Fruit fly (Drosophila melanogaster) whole organism, wandering third instar larva: ENCODE measurements around the gene CG5608.

Experiments
- Abd-B ChIP-seq: fragments of >200 bp; optimal IDR thresholded peaks from 2 replicates; lab custom pipeline; 2017; ENCODE audit warnings: missing biosample characterization, missing genetic modification characterization
- CG32264 ChIP-seq: fragments of 200-800 bp; sonication (Bioruptor generic); optimal IDR thresholded peaks from 2 replicates; lab custom pipeline; 2016; ENCODE audit warnings: missing biosample characterization, missing genetic modification characterization
- CG9705 ChIP-seq: fragments of 200-800 bp; sonication (Bioruptor generic); optimal IDR thresholded peaks from 2 replicates; lab custom pipeline; 2018; ENCODE audit warnings: missing biosample characterization, mild to moderate bottlenecking, missing genetic modification characterization
- CrebA ChIP-seq: fragments of 200-800 bp; sonication (Bioruptor generic); optimal IDR thresholded peaks from 2 replicates; lab custom pipeline; 2016; ENCODE audit warnings: missing biosample characterization, mild to moderate bottlenecking, missing genetic modification characterization, borderline replicate concordance
- Dfd ChIP-seq: fragments of >200 bp; optimal IDR thresholded peaks from 2 replicates; lab custom pipeline; 2017; ENCODE audit warnings: missing biosample characterization, missing genetic modification characterization
- Dif ChIP-seq: fragments of 200-275, 200-300 bp; sonication (Bioruptor generic); optimal IDR thresholded peaks from 2 replicates; lab custom pipeline; 2018; ENCODE audit warnings: missing biosample characterization, missing genetic modification characterization; ENCODE audit not compliant: partially characterized antibody
- GATAd ChIP-seq: sonication (Bioruptor generic); optimal IDR thresholded peaks from 2 replicates; lab custom pipeline; 2016; ENCODE audit warnings: missing biosample characterization, missing genetic modification characterization
- HLH106 ChIP-seq: fragments of 200-800 bp; optimal IDR thresholded peaks from 3 replicates; lab custom pipeline; 2019; ENCODE audit warnings: missing biosample characterization, mild to moderate bottlenecking, missing genetic modification characterization, moderate library complexity
- Hnf4 ChIP-seq: fragments of 200-800 bp; sonication (Bioruptor generic); optimal IDR thresholded peaks from 2 replicates; lab custom pipeline; 2016; ENCODE audit warnings: missing biosample characterization, mild to moderate bottlenecking, missing genetic modification characterization
- Hr78 ChIP-seq: fragments of >200 bp; optimal IDR thresholded peaks from 2 replicates; lab custom pipeline; 2017; ENCODE audit warnings: missing biosample characterization, missing genetic modification characterization
- Hr83 ChIP-seq: fragments of 200-300 bp; sonication (Bioruptor generic); optimal IDR thresholded peaks from 2 replicates; lab custom pipeline; 2016; ENCODE audit warnings: missing biosample characterization, mild to moderate bottlenecking, missing genetic modification characterization, moderate library complexity; ENCODE audit not compliant: poor library complexity, severe bottlenecking
- Jra ChIP-seq: sonication (Bioruptor generic); optimal IDR thresholded peaks from 2 replicates; lab custom pipeline; 2016; ENCODE audit warnings: missing biosample characterization, missing genetic modification characterization
- Mio ChIP-seq: sonication (Bioruptor generic); optimal IDR thresholded peaks from 2 replicates; lab custom pipeline; 2016; ENCODE audit warnings: missing biosample characterization, missing genetic modification characterization
- Myc ChIP-seq: fragments of >200 bp; optimal IDR thresholded peaks from 2 replicates; lab custom pipeline; 2017
- N ChIP-seq: fragments of >200 bp; optimal IDR thresholded peaks from 2 replicates; lab custom pipeline; 2018; ENCODE audit warnings: missing biosample characterization, missing external identifiers, missing genetic modification characterization
- OdsH ChIP-seq: fragments of 200-800 bp; sonication (Bioruptor generic); optimal IDR thresholded peaks from 2 replicates; lab custom pipeline; 2016; ENCODE audit warnings: missing biosample characterization, mild to moderate bottlenecking, missing genetic modification characterization
- Rel ChIP-seq, 2 experiments: fragments of 200-800 bp; sonication (Bioruptor generic) in 1 of 2; optimal IDR thresholded peaks; 2 replicates in 1 of 2; 3 replicates in 1 of 2; lab custom pipeline; 2016 to 2019; ENCODE audit warnings: mild to moderate bottlenecking in 2 of 2, missing biosample characterization in 2 of 2, missing genetic modification characterization in 2 of 2, moderate library complexity in 1 of 2
- Sp1 ChIP-seq: fragments of 200-800 bp; sonication (Bioruptor generic); optimal IDR thresholded peaks from 3 replicates; lab custom pipeline; 2019; ENCODE audit warnings: missing biosample characterization, mild to moderate bottlenecking, missing genetic modification characterization, moderate library complexity
- Vsx2 ChIP-seq: fragments of 200-300, 225-300 bp; sonication (Bioruptor generic); optimal IDR thresholded peaks from 2 replicates; lab custom pipeline; 2018; ENCODE audit warnings: missing biosample characterization, missing genetic modification characterization; ENCODE audit not compliant: partially characterized antibody
- br ChIP-seq: fragments of 200-800 bp; sonication (Bioruptor generic); optimal IDR thresholded peaks from 2 replicates; lab custom pipeline; 2016; ENCODE audit warnings: missing biosample characterization, missing genetic modification characterization
- brk ChIP-seq: fragments of 200-800 bp; sonication (Bioruptor generic); optimal IDR thresholded peaks from 2 replicates; lab custom pipeline; 2016; ENCODE audit warnings: missing biosample characterization, mild to moderate bottlenecking, missing genetic modification characterization
- dl ChIP-seq, 2 experiments: fragments of 175-275, 200-275 bp in 1 of 2; fragments of 200-275 bp in 1 of 2; sonication (Bioruptor generic); optimal IDR thresholded peaks; lab custom pipeline; 2018; ENCODE audit warnings: mild to moderate bottlenecking in 2 of 2, missing biosample characterization in 2 of 2, missing genetic modification characterization in 2 of 2, moderate library complexity in 2 of 2; ENCODE audit not compliant: partially characterized antibody in 2 of 2, insufficient read depth in 1 of 2
- dmrt93B ChIP-seq: fragments of 200-800 bp; sonication (Bioruptor generic); optimal IDR thresholded peaks from 2 replicates; lab custom pipeline; 2018; ENCODE audit warnings: missing biosample characterization, mild to moderate bottlenecking, missing genetic modification characterization
- dsf ChIP-seq: sonication (Bioruptor generic); optimal IDR thresholded peaks from 2 replicates; lab custom pipeline; 2016; ENCODE audit warnings: missing biosample characterization, missing genetic modification characterization, borderline replicate concordance
- ey ChIP-seq: fragments of 200-800 bp; sonication (Bioruptor generic); optimal IDR thresholded peaks from 2 replicates; lab custom pipeline; 2016; ENCODE audit warnings: missing biosample characterization, missing genetic modification characterization
- foxo ChIP-seq, 2 experiments: fragments of 200-800 bp; sonication (Bioruptor generic); optimal IDR thresholded peaks; 2 replicates in 1 of 2; 3 replicates in 1 of 2; lab custom pipeline; 2016 to 2017; ENCODE audit warnings: missing biosample characterization in 2 of 2, missing genetic modification characterization in 2 of 2
- fru ChIP-seq: fragments of 200-800 bp; sonication (Bioruptor generic); optimal IDR thresholded peaks from 3 replicates; lab custom pipeline; 2016; ENCODE audit warnings: missing biosample characterization, mild to moderate bottlenecking, missing genetic modification characterization
- h ChIP-seq: fragments of 200-800 bp; sonication (Bioruptor generic); optimal IDR thresholded peaks from 3 replicates; lab custom pipeline; 2016; ENCODE audit warnings: missing biosample characterization, mild to moderate bottlenecking, missing genetic modification characterization
- jim ChIP-seq: fragments of 175-275, 200-325 bp; sonication (Bioruptor generic); optimal IDR thresholded peaks from 2 replicates; lab custom pipeline; 2016; ENCODE audit warnings: missing biosample characterization, mild to moderate bottlenecking, missing genetic modification characterization
- lola ChIP-seq: fragments of >200 bp; optimal IDR thresholded peaks from 2 replicates; lab custom pipeline; 2017; ENCODE audit warnings: missing biosample characterization, missing genetic modification characterization
- pan ChIP-seq: fragments of >200 bp; optimal IDR thresholded peaks from 2 replicates; lab custom pipeline; 2017
- psq ChIP-seq: fragments of 200-800 bp; sonication (Bioruptor generic); optimal IDR thresholded peaks from 3 replicates; lab custom pipeline; 2017; ENCODE audit warnings: missing biosample characterization, mild to moderate bottlenecking, missing genetic modification characterization, moderate library complexity
- rgr ChIP-seq: fragments of 200-800 bp; sonication (Bioruptor generic); optimal IDR thresholded peaks from 3 replicates; lab custom pipeline; 2016; ENCODE audit warnings: missing biosample characterization, mild to moderate bottlenecking, missing genetic modification characterization
- sage ChIP-seq: fragments of 200-800 bp; sonication (Bioruptor generic); optimal IDR thresholded peaks from 2 replicates; lab custom pipeline; 2016; ENCODE audit warnings: missing biosample characterization, mild to moderate bottlenecking, missing genetic modification characterization
- sv ChIP-seq: fragments of 200-800 bp; sonication (Bioruptor generic); optimal IDR thresholded peaks from 3 replicates; lab custom pipeline; 2016; ENCODE audit warnings: missing biosample characterization, missing genetic modification characterization
- tai ChIP-seq: sonication (Bioruptor generic); optimal IDR thresholded peaks from 2 replicates; lab custom pipeline; 2016; ENCODE audit warnings: missing biosample characterization, missing genetic modification characterization
- usp ChIP-seq: fragments of >200 bp; optimal IDR thresholded peaks from 2 replicates; lab custom pipeline; 2017; ENCODE audit warnings: missing biosample characterization, missing genetic modification characterization
- woc ChIP-seq: sonication (Bioruptor generic); optimal IDR thresholded peaks from 2 replicates; lab custom pipeline; 2016; ENCODE audit warnings: missing biosample characterization, mild to moderate bottlenecking, missing genetic modification characterization

Gene CG5608

DNA sequence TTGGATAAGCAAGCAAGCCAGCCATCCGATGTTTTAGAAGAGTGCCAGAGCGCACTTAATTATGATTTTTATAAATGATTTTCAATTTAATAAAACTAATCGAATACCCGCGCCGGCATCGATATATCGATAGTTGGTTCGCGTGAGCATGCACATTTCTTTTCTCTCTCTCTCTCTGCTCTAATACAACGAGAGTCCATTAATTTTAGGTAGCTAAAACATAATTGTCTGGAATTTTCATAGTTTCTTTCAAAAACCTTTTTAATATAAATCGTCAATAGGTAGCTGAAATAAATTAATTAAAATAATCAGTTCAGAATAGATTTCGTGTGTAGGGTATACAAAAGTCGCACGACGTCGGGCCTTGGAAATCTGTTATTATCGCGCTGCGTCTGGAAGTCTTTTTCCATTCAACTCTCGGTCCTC lies 16.2 kb downstream of the CG5608 start, which contains the start of gene CG18549:
CG18549 (plus strand) TSS at position 408 of the 426 bp plus-strand sequence.
- TF ChIP-seq woc (GFP tag; lab: Kevin White, UChicago) (peak; percentile 100), Mio (GFP tag; lab: Kevin White, UChicago) (peak; percentile 95), Hnf4 (GFP tag; lab: Kevin White, UChicago) (peak; percentile 100), h (GFP tag; lab: Kevin White, UChicago) (peak; percentile 100), lola (GFP tag; lab: Kevin White, UChicago) (no peak), usp (GFP tag; lab: Kevin White, UChicago) (no peak), dl (GFP tag; optimal IDR thresholded peaks at IDR 0.05; lab: Kevin White, UChicago; ENCODE audit: insufficient read depth in 1 of 2, partially characterized antibody in 2 of 2) (no peak), N (GFP tag; lab: Kevin White, UChicago) (no peak), fru (GFP tag; lab: Kevin White, UChicago) (peak; percentile 100), psq (GFP tag; lab: Kevin White, UChicago) (peak; percentile 99), GATAd (no peak), pan (lab: Kevin White, UChicago) (no peak), Dfd (GFP tag; lab: Kevin White, UChicago) (peak; percentile 96), jim (GFP tag; lab: Kevin White, UChicago) (peak; percentile 24), tai (GFP tag; lab: Kevin White, UChicago) (peak; percentile 98), CG9705 (GFP tag; lab: Kevin White, UChicago) (peak; percentile 100), Hr78 (GFP tag; lab: Kevin White, UChicago) (no peak), sv (GFP tag; lab: Kevin White, UChicago) (peak; percentile 99), brk (peak; percentile 99), dsf (peak; percentile 98), Dif (no peak), Vsx2 (GFP tag; lab: Kevin White, UChicago) (no peak), rgr (GFP tag; lab: Kevin White, UChicago) (peak; percentile 100), Abd-B (GFP tag; lab: Kevin White, UChicago) (no peak), Rel (GFP tag; optimal IDR thresholded peaks at IDR 0.05; lab: Kevin White, UChicago) (peak; percentile 99), Rel (tag; optimal IDR thresholded peaks at IDR 0.05; lab: Kevin White, UChicago) (peak; percentile 98), dmrt93B (peak; percentile 99), sage (peak; percentile 100), Sp1 (GFP tag; lab: Kevin White, UChicago) (peak; percentile 100), OdsH (GFP tag; lab: Kevin White, UChicago) (peak; percentile 100), Jra (peak; percentile 99), Hr83 (GFP tag; lab: Kevin White, UChicago) (peak; percentile 97), br (GFP tag; lab: Kevin White, UChicago) (peak; percentile 100), Myc (lab: Kevin White, UChicago) (no peak), foxo (GFP tag; optimal IDR thresholded peaks at IDR 0.05; lab: Kevin White, UChicago) (peak; percentile 100), CrebA (no peak), CG32264 (GFP tag; lab: Kevin White, UChicago) (peak; percentile 100), ey (GFP tag; lab: Kevin White, UChicago) (peak; percentile 100), HLH106 (peak; percentile 100)

DNA sequence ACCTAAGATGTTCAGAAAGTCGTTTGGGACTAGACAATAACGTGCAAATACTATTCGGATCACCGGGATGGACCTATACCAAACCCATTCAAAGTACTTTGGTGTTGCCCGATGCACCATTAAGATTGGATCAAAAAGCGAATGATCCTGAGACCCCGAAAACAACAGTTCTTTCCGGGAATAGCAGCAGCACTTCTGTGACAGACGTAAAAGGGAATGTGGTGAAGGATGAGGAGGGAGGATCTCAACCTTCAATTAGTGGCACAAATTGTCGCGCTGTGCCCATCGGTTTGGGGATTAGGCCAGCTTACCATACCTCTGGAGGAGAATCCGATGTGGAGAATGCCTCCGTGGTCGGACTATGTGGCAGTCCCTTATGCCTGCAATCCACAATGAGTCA lies 16.8 kb downstream of the CG5608 start:
- TF ChIP-seq psq (GFP tag; lab: Kevin White, UChicago) (no peak), Dif (no peak)

DNA sequence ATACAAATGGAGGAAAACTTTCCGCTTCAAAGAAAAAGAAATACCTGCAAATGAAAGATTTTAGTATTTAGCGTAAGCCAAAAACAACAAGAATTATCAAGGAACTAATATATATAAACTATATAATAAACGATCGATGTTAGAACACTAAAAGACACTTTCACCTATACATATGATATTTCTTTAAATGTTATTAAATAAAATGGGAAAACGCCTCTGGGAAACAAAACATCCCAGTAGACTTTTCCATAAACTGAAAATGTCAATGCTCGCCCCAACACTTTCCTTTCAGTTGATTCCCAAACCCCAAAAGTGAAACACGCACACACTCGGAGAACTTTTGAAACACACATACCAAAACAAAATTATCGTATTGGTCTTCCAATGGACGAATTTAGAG lies 17.7 kb downstream of the CG5608 start, which contains the start of gene vrs:
vrs (plus strand) TSS at position 301 of the 400 bp plus-strand sequence.
- TF ChIP-seq pan (lab: Kevin White, UChicago) (no peak), Dfd (GFP tag; lab: Kevin White, UChicago) (no peak), Vsx2 (GFP tag; lab: Kevin White, UChicago) (no peak), dl (GFP tag; optimal IDR thresholded peaks at IDR 0.05; lab: Kevin White, UChicago; ENCODE audit: insufficient read depth in 1 of 2, partially characterized antibody in 2 of 2) (no peak), dsf (no peak), N (GFP tag; lab: Kevin White, UChicago) (no peak), Hr78 (GFP tag; lab: Kevin White, UChicago) (no peak), sage (no peak), usp (GFP tag; lab: Kevin White, UChicago) (no peak), br (GFP tag; lab: Kevin White, UChicago) (no peak), Dif (no peak)
